Worm (Caenorhabditis elegans) whole organism, young adult: Measurements from ENCODE around the gene tab-1.
A peak's percentile ranks its signal among the peaks of the same experiment; 100 is the strongest.

Source experiments
- B0019.2 ChIP-seq: fragments of 200-800 bp; sonication (Bioruptor generic); conservative IDR thresholded peaks from 2 replicates; pipeline ENCODE4 v1.3.6; 2022; ENCODE audit warnings: missing genetic modification reagents, missing genetic modification characterization, missing compliant biosample characterization
- B0261.1 ChIP-seq: sonication (generic microtip); optimal IDR thresholded peaks from 2 replicates; lab custom pipeline; 2016; ENCODE audit warnings: mild to moderate bottlenecking, missing genetic modification characterization, moderate library complexity, missing compliant biosample characterization
- F22D6.2 ChIP-seq: sonication (generic microtip); optimal IDR thresholded peaks from 2 replicates; lab custom pipeline; 2016; ENCODE audit warnings: mild to moderate bottlenecking, missing genetic modification characterization, missing compliant biosample characterization
- F23B12.7 ChIP-seq: sonication (generic microtip); optimal IDR thresholded peaks from 2 replicates; lab custom pipeline; 2017; ENCODE audit warnings: missing genetic modification characterization, mild to moderate bottlenecking, missing compliant biosample characterization, antibody characterized with exemption, moderate library complexity; ENCODE audit not compliant: insufficient read depth
- F52B5.7 ChIP-seq: sonication (generic microtip); optimal IDR thresholded peaks from 2 replicates; lab custom pipeline; 2016; ENCODE audit warnings: mild to moderate bottlenecking, missing genetic modification characterization, missing compliant biosample characterization
- K11D2.4 ChIP-seq: fragments of 200-800 bp; sonication (Bioruptor generic); IDR thresholded peaks from 2 replicates; pipeline ENCODE4 v1.3.6; 2022; ENCODE audit warnings: missing genetic modification reagents, missing genetic modification characterization, missing compliant biosample characterization
- Y53G8AR.9 ChIP-seq: fragments of 200-800 bp; sonication (Bioruptor generic); conservative IDR thresholded peaks from 2 replicates; pipeline ENCODE4 v1.3.6; 2022; ENCODE audit warnings: missing genetic modification reagents, missing genetic modification characterization, missing compliant biosample characterization
- Y56A3A.18 ChIP-seq: fragments of 200-800 bp; sonication (Bioruptor generic); IDR thresholded peaks from 2 replicates; pipeline ENCODE4 v1.3.6; 2022; ENCODE audit warnings: missing genetic modification reagents, missing genetic modification characterization, missing compliant biosample characterization
- Y79H2A.3 ChIP-seq: fragments of 200-800 bp; sonication (Bioruptor generic); conservative IDR thresholded peaks from 2 replicates; pipeline ENCODE4 v1.3.6; 2022; ENCODE audit warnings: missing genetic modification reagents, missing genetic modification characterization, missing compliant biosample characterization
- attf-5 ChIP-seq: fragments of 200-800 bp; sonication (Bioruptor generic); optimal IDR thresholded peaks from 2 replicates; lab custom pipeline; 2018; ENCODE audit warnings: mild to moderate bottlenecking, missing genetic modification characterization, missing compliant biosample characterization
- cebp-2 ChIP-seq: fragments of 200-800 bp; sonication (Bioruptor generic); IDR thresholded peaks from 2 replicates; pipeline ENCODE4 v1.3.6; 2022; ENCODE audit warnings: missing genetic modification characterization, missing compliant biosample characterization
- ceh-100 ChIP-seq: fragments of 200-800 bp; sonication (Bioruptor generic); IDR thresholded peaks from 2 replicates; pipeline ENCODE4 v1.3.6; 2022; ENCODE audit warnings: missing genetic modification reagents, missing genetic modification characterization, missing compliant biosample characterization
- ceh-27 ChIP-seq: fragments of 200-800 bp; sonication (Bioruptor generic); optimal IDR thresholded peaks from 2 replicates; lab custom pipeline; 2018; ENCODE audit warnings: mild to moderate bottlenecking, missing genetic modification characterization, moderate library complexity, missing compliant biosample characterization
- die-1 ChIP-seq: sonication (generic microtip); optimal IDR thresholded peaks from 2 replicates; lab custom pipeline; 2016; ENCODE audit warnings: missing genotype, mild to moderate bottlenecking, missing genetic modification characterization, missing compliant biosample characterization
- gei-17 ChIP-seq: fragments of 200-800 bp; sonication (Bioruptor generic); optimal IDR thresholded peaks from 2 replicates; lab custom pipeline; 2018; ENCODE audit warnings: mild to moderate bottlenecking, missing genetic modification characterization, missing compliant biosample characterization
- hmg-1.2 ChIP-seq: fragments of 200-800 bp; sonication (Bioruptor generic); IDR thresholded peaks from 2 replicates; pipeline ENCODE4 v1.3.6; 2022; ENCODE audit warnings: missing genetic modification reagents, missing genetic modification characterization, missing compliant biosample characterization
- hmg-20 ChIP-seq: fragments of 200-800 bp; sonication (Bioruptor generic); IDR thresholded peaks from 2 replicates; pipeline ENCODE4 v1.3.6; 2022; ENCODE audit warnings: missing genetic modification reagents, missing genetic modification characterization, missing compliant biosample characterization
- hrde-1 ChIP-seq: sonication (generic microtip); optimal IDR thresholded peaks from 2 replicates; lab custom pipeline; 2016; ENCODE audit warnings: missing genetic modification characterization, mild to moderate bottlenecking, missing compliant biosample characterization, moderate library complexity, missing genotype, missing genetic modification reagents, borderline replicate concordance
- lag-1 ChIP-seq: fragments of 200-800 bp; sonication (Bioruptor generic); IDR thresholded peaks from 2 replicates; pipeline ENCODE4 v1.3.6; 2022; ENCODE audit warnings: missing genetic modification reagents, missing genetic modification characterization, missing compliant biosample characterization
- lin-26 ChIP-seq: fragments of 200-800 bp; sonication (Bioruptor generic); IDR thresholded peaks from 2 replicates; pipeline ENCODE4 v1.3.6; 2022; ENCODE audit warnings: missing genetic modification reagents, missing genetic modification characterization, missing compliant biosample characterization
- lin-35 ChIP-seq, 3 experiments: fragments of 150-350 bp in 2 of 3; sonication (generic microtip) in 1 of 3; optimal IDR thresholded peaks; 2 replicates each; lab custom pipeline; 2014 to 2018; ENCODE audit warnings: missing biosample characterization in 3 of 3, missing genetic modification characterization in 3 of 3, missing genetic modification reagents in 3 of 3
- madf-8 ChIP-seq: fragments of 200-800 bp; sonication (Bioruptor generic); conservative IDR thresholded peaks from 2 replicates; pipeline ENCODE4 v1.3.6; 2022; ENCODE audit warnings: missing genetic modification reagents, missing genetic modification characterization, missing compliant biosample characterization
- mxl-1 ChIP-seq: sonication (generic microtip); optimal IDR thresholded peaks from 2 replicates; lab custom pipeline; 2016; ENCODE audit warnings: missing genetic modification characterization, missing compliant biosample characterization
- nhr-80 ChIP-seq: sonication (generic microtip); optimal IDR thresholded peaks from 2 replicates; lab custom pipeline; 2016; ENCODE audit warnings: missing genetic modification characterization, missing compliant biosample characterization
- nhr-90 ChIP-seq: sonication (generic microtip); optimal IDR thresholded peaks from 2 replicates; lab custom pipeline; 2016; ENCODE audit warnings: missing genotype, mild to moderate bottlenecking, missing genetic modification characterization, missing compliant biosample characterization
- pbrm-1 ChIP-seq: fragments of 200-800 bp; sonication (Bioruptor generic); IDR thresholded peaks from 2 replicates; pipeline ENCODE4 v1.3.6; 2022; ENCODE audit warnings: missing genetic modification reagents, missing genetic modification characterization, missing compliant biosample characterization
- repo-1 ChIP-seq: sonication (generic microtip); optimal IDR thresholded peaks from 2 replicates; lab custom pipeline; 2017; ENCODE audit warnings: mild to moderate bottlenecking, missing genetic modification characterization, missing compliant biosample characterization
- rpc-1 ChIP-seq, 2 experiments: fragments of 150-350 bp in 1 of 2; sonication (generic microtip) in 1 of 2; optimal IDR thresholded peaks; 2 replicates each; lab custom pipeline; 2014 to 2018; ENCODE audit warnings: missing biosample characterization in 1 of 2, missing genetic modification characterization in 1 of 2, missing genetic modification reagents in 1 of 2, missing genotype in 1 of 2
- snpc-1.1 ChIP-seq: sonication (generic microtip); optimal IDR thresholded peaks from 2 replicates; lab custom pipeline; 2017; ENCODE audit warnings: missing genetic modification characterization, mild to moderate bottlenecking, missing compliant biosample characterization, antibody characterized with exemption, moderate library complexity, missing genotype, missing genetic modification reagents; ENCODE audit not compliant: insufficient read depth
- snpc-1.3 ChIP-seq: sonication (generic microtip); optimal IDR thresholded peaks from 2 replicates; lab custom pipeline; 2017; ENCODE audit warnings: missing genetic modification characterization, mild to moderate bottlenecking, missing compliant biosample characterization, antibody characterized with exemption, moderate library complexity, missing genotype, missing genetic modification reagents; ENCODE audit not compliant: insufficient read depth
- snpc-3.4 ChIP-seq: sonication (generic microtip); optimal IDR thresholded peaks from 2 replicates; lab custom pipeline; 2017; ENCODE audit warnings: missing genetic modification characterization, mild to moderate bottlenecking, missing compliant biosample characterization, antibody characterized with exemption, moderate library complexity, missing genotype, missing genetic modification reagents
- snpc-4 ChIP-seq, 5 experiments: fragments of 150-350 bp in 1 of 5; sonication (generic microtip) in 4 of 5; optimal IDR thresholded peaks; 2 replicates each; lab custom pipeline; 2014 to 2018; ENCODE audit warnings: missing genetic modification characterization in 5 of 5, missing biosample characterization in 3 of 5, antibody characterized with exemption in 2 of 5, mild to moderate bottlenecking in 2 of 5, missing compliant biosample characterization in 2 of 5, missing genotype in 2 of 5, moderate library complexity in 2 of 5, missing genetic modification reagents in 1 of 5
- somi-1 ChIP-seq: fragments of 200-800 bp; sonication (Bioruptor generic); optimal IDR thresholded peaks from 2 replicates; lab custom pipeline; 2018; ENCODE audit warnings: mild to moderate bottlenecking, missing genetic modification characterization, missing compliant biosample characterization
- sptf-2 ChIP-seq: fragments of 200-800 bp; sonication (Bioruptor generic); optimal IDR thresholded peaks from 2 replicates; lab custom pipeline; 2018; ENCODE audit warnings: mild to moderate bottlenecking, missing genetic modification characterization, missing compliant biosample characterization
- tbp1 ChIP-seq: fragments of 200-800 bp; sonication (Bioruptor generic); optimal IDR thresholded peaks from 2 replicates; lab custom pipeline; 2018; ENCODE audit warnings: mild to moderate bottlenecking, missing genetic modification characterization, missing compliant biosample characterization
- ztf-22 ChIP-seq: fragments of 200-800 bp; sonication (Bioruptor generic); optimal IDR thresholded peaks from 2 replicates; lab custom pipeline; 2018; ENCODE audit warnings: mild to moderate bottlenecking, missing genetic modification characterization, moderate library complexity, missing compliant biosample characterization
- ztf-26 ChIP-seq: sonication (generic microtip); optimal IDR thresholded peaks from 2 replicates; lab custom pipeline; 2017; ENCODE audit warnings: missing genetic modification characterization, missing compliant biosample characterization
- ztf-28 ChIP-seq: fragments of 200-800 bp; sonication (Bioruptor generic); IDR thresholded peaks from 2 replicates; pipeline ENCODE4 v1.3.6; 2022; ENCODE audit warnings: missing genetic modification reagents, missing genetic modification characterization, missing compliant biosample characterization

The tab-1 gene

ce11 chrII:6797771-6798440, 5.2 kb upstream of the tab-1 start:
- TF ChIP-seq rpc-1 (optimal IDR thresholded peaks at IDR 0.05; lab: Kevin White, UChicago) = peak; percentile 22
- TF ChIP-seq rpc-1 (tag; optimal IDR thresholded peaks at IDR 0.05; lab: Kevin White, UChicago) = peak; percentile 55
- TF ChIP-seq lin-26 (GFP tag; lab: Robert Waterston, UW) = peak; percentile 73; the same call in 1 of the 2 replicates
- peak; percentile 60 for TF ChIP-seq B0261.1 (tag; lab: Kevin White, UChicago)
- TF ChIP-seq hmg-1.2 = peak; percentile 25; the same call in 1 of the 2 replicates
- TF ChIP-seq tbp1 (GFP tag; lab: Kevin White, UChicago) = peak; percentile 81

- TF ChIP-seq nhr-80 = peak; percentile 83
- TF ChIP-seq cebp-2 (GFP tag; lab: Robert Waterston, UW) = no peak
- TF ChIP-seq hmg-1.2 = peak; percentile 46; the same call in 1 of the 2 replicates
- TF ChIP-seq, all 124 proteins: peak for 2
Measured at ce11 chrII:6800104-6800711, 2.9 kb upstream of the tab-1 start, which contains the start of gene F31E8.4. Gene F31E8.4, minus strand, starts transcription at chrII:6800154.

ce11 chrII:6801262-6801661, 1.9 kb upstream of the tab-1 start:
- TF ChIP-seq snpc-3.4 (tag; lab: Kevin White, UChicago) (no peak), Y53G8AR.9 (GFP tag; lab: Robert Waterston, UW) (no peak), snpc-4 (GFP tag; optimal IDR thresholded peaks at IDR 0.05; lab: Kevin White, UChicago) (no peak), snpc-4 (tag; optimal IDR thresholded peaks at IDR 0.05; lab: Kevin White, UChicago) (no peak), somi-1 (GFP tag; lab: Kevin White, UChicago) (no peak), Y79H2A.3 (GFP tag; lab: Robert Waterston, UW) (no peak), gei-17 (GFP tag; lab: Kevin White, UChicago) (no peak), madf-8 (GFP tag; lab: Robert Waterston, UW) (no peak), ztf-28 (no peak), ceh-27 (GFP tag; lab: Kevin White, UChicago) (no peak), repo-1 (tag; lab: Kevin White, UChicago) (no peak), hmg-20 (GFP tag; lab: Robert Waterston, UW) (no peak), ceh-100 (GFP tag; lab: Robert Waterston, UW) (no peak), F22D6.2 (tag; lab: Kevin White, UChicago) (no peak), lag-1 (GFP tag; lab: Robert Waterston, UW) (no peak), pbrm-1 (GFP tag; lab: Robert Waterston, UW) (no peak), snpc-1.1 (tag; lab: Kevin White, UChicago) (no peak), K11D2.4 (no peak), B0019.2 (GFP tag; lab: Robert Waterston, UW) (no peak)

- TF ChIP-seq lin-35 (GFP tag; optimal IDR thresholded peaks at IDR 0.05; lab: Kevin White, UChicago) = no peak
- no peak for TF ChIP-seq nhr-90 (tag; lab: Kevin White, UChicago)
- TF ChIP-seq ztf-22 (GFP tag; lab: Kevin White, UChicago) = no peak
- TF ChIP-seq mxl-1 (tag; lab: Kevin White, UChicago) = no peak
- no peak for TF ChIP-seq F52B5.7
- TF ChIP-seq Y56A3A.18 (GFP tag; lab: Robert Waterston, UW) = no peak
- TF ChIP-seq snpc-1.3 (tag; lab: Kevin White, UChicago) = no peak
- TF ChIP-seq repo-1 (tag; lab: Kevin White, UChicago) = no peak
- TF ChIP-seq K11D2.4 = no peak
- no peak for TF ChIP-seq die-1 (tag; lab: Kevin White, UChicago)
- TF ChIP-seq hrde-1 (tag; lab: Kevin White, UChicago) = no peak
- TF ChIP-seq sptf-2 (GFP tag; lab: Kevin White, UChicago) = no peak
- TF ChIP-seq madf-8 (GFP tag; lab: Robert Waterston, UW) = no peak
- TF ChIP-seq ztf-26 (tag; lab: Kevin White, UChicago) = no peak
- no peak for TF ChIP-seq F23B12.7 (tag; lab: Kevin White, UChicago)
- TF ChIP-seq attf-5 (GFP tag; lab: Kevin White, UChicago) = no peak
Measured at ce11 chrII:6807162-6807561, 4.0 kb downstream of the tab-1 start, which contains the start of gene F31E8.5. Gene F31E8.5, minus strand, starts transcription at chrII:6807262.
